Worm (Caenorhabditis elegans) whole organism, early embryonic: ENCODE measurements around the gene npr-16.

Experiments
- B0310.2 ChIP-seq: sonication (generic microtip); optimal IDR thresholded peaks from 2 replicates; lab custom pipeline; 2016; ENCODE audit warnings: mild to moderate bottlenecking, missing genetic modification characterization, missing compliant biosample characterization
- F13C5.2 ChIP-seq: sonication (generic microtip); optimal IDR thresholded peaks from 2 replicates; lab custom pipeline; 2017; ENCODE audit warnings: mild to moderate bottlenecking, missing genetic modification characterization, inconsistent platforms, missing compliant biosample characterization
- aly-1 ChIP-seq: sonication (generic microtip); optimal IDR thresholded peaks from 2 replicates; lab custom pipeline; 2016; ENCODE audit warnings: missing genetic modification characterization, missing compliant biosample characterization
- ama-1 ChIP-seq: fragments of 150-350 bp; optimal IDR thresholded peaks from 2 replicates; lab custom pipeline; 2014
- ceh-13 ChIP-seq: fragments of 200-800 bp; sonication (Bioruptor generic); optimal IDR thresholded peaks from 2 replicates; lab custom pipeline; 2018; ENCODE audit warnings: mild to moderate bottlenecking, missing genetic modification characterization, missing compliant biosample characterization
- ceh-36 ChIP-seq: sonication (generic microtip); optimal IDR thresholded peaks from 2 replicates; lab custom pipeline; 2016; ENCODE audit warnings: missing genetic modification characterization, inconsistent platforms, missing compliant biosample characterization
- ets-7 ChIP-seq: sonication (generic microtip); optimal IDR thresholded peaks from 2 replicates; lab custom pipeline; 2016; ENCODE audit warnings: missing genotype, missing genetic modification characterization, missing compliant biosample characterization
- flt-1 ChIP-seq: fragments of 200-800 bp; sonication (Bioruptor generic); IDR thresholded peaks from 2 replicates; pipeline ENCODE4 v1.3.6; 2022; ENCODE audit warnings: missing genetic modification characterization, missing compliant biosample characterization
- hmbx-1 ChIP-seq: sonication (generic microtip); optimal IDR thresholded peaks from 2 replicates; lab custom pipeline; 2016; ENCODE audit warnings: mild to moderate bottlenecking, missing genetic modification characterization, missing compliant biosample characterization
- hmg-4 ChIP-seq: fragments of 200-800 bp; sonication (Bioruptor generic); optimal IDR thresholded peaks from 2 replicates; lab custom pipeline; 2018; ENCODE audit warnings: mild to moderate bottlenecking, missing genetic modification characterization, missing compliant biosample characterization
- hnd-1 ChIP-seq: sonication (generic microtip); optimal IDR thresholded peaks from 2 replicates; lab custom pipeline; 2016; ENCODE audit warnings: missing genetic modification characterization, missing compliant biosample characterization
- pes-1 ChIP-seq: fragments of 200-800 bp; sonication (Bioruptor generic); IDR thresholded peaks from 2 replicates; pipeline ENCODE4 v1.3.6; 2022; ENCODE audit warnings: missing genetic modification reagents, missing genetic modification characterization, missing compliant biosample characterization
- scrt-1 ChIP-seq: fragments of 200-800 bp; sonication (Bioruptor generic); IDR thresholded peaks from 2 replicates; pipeline ENCODE4 v1.3.6; 2022; ENCODE audit warnings: missing genetic modification characterization, missing compliant biosample characterization
- sea-1 ChIP-seq: fragments of 200-800 bp; sonication (Bioruptor generic); conservative IDR thresholded peaks from 2 replicates; pipeline ENCODE4 v1.3.6; 2022; ENCODE audit warnings: missing genetic modification characterization, missing compliant biosample characterization
- tbx-11 ChIP-seq: fragments of 200-800 bp; sonication (Bioruptor generic); IDR thresholded peaks from 2 replicates; pipeline ENCODE4 v1.3.6; 2022; ENCODE audit warnings: missing genetic modification characterization, missing compliant biosample characterization
- tbx-37 ChIP-seq: fragments of 200-800 bp; sonication (Bioruptor generic); conservative IDR thresholded peaks from 2 replicates; pipeline ENCODE4 v1.3.6; 2022; ENCODE audit warnings: missing genetic modification reagents, missing genetic modification characterization, missing compliant biosample characterization
- tra-4 ChIP-seq: sonication (generic microtip); optimal IDR thresholded peaks from 2 replicates; lab custom pipeline; 2017; ENCODE audit warnings: missing genetic modification characterization, missing compliant biosample characterization

npr-16 gene

DNA sequence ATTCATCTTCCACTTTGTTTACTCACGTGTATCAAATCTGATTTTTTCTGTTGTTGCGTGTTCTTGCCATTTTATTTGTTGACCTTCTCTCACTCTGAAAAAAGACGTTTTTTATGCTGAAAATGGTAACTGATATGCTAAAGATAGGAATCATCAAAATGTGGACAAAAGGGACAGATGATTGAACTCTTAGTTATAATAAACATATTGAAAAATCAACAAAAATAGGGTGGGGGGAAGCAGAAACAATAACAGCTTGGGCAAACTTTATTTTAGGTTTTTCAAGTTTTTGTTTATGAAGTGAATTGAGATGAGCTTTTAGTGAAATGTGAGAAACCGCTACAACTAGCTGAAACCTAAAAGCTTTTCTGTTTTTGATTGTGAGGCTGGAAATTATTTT, 14.3 kb downstream of the npr-16 start, which contains the start of gene F56B6.6:
Gene F56B6.6 (minus strand): TSS at position 101 of the 400 bp plus-strand sequence.
- no peak for TF ChIP-seq hnd-1 (tag; lab: Kevin White, UChicago)
- no peak for TF ChIP-seq sea-1 (GFP tag; lab: Robert Waterston, UW)
- TF ChIP-seq B0310.2 (tag; lab: Kevin White, UChicago) = no peak
- TF ChIP-seq pes-1 (GFP tag; lab: Robert Waterston, UW) = no peak
- TF ChIP-seq tbx-37 (GFP tag; lab: Robert Waterston, UW) = no peak
- no peak for TF ChIP-seq ets-7
- no peak for TF ChIP-seq hmg-4 (GFP tag; lab: Kevin White, UChicago)

DNA sequence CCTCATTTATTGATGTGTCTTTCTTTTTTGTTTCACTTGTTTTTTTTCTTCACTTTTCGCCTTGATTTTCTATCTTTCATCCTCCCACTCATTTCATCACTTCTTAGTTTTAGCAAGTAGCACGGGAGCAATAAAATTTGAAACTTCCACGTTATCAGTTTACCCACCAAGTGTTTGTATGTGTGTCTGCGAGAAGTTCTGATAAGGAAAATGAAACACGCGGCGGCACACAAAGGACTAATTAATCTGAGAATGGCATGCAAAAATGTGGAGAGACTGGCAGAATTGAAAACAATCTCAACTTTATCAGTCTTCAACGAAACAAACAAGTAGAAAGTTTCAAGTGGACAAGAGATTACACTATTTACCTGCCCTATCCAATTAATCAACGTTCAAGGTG, 15.6 kb downstream of the npr-16 start:
- TF ChIP-seq pes-1 (GFP tag; lab: Robert Waterston, UW) (no peak), hmg-4 (GFP tag; lab: Kevin White, UChicago) (no peak), hmbx-1 (no peak), ceh-36 (no peak), F13C5.2 (tag; lab: Kevin White, UChicago) (no peak), sea-1 (GFP tag; lab: Robert Waterston, UW) (no peak), tra-4 (no peak), tbx-11 (no peak), hnd-1 (tag; lab: Kevin White, UChicago) (no peak), ceh-13 (no peak), aly-1 (tag; lab: Kevin White, UChicago) (no peak), flt-1 (GFP tag; lab: Robert Waterston, UW) (no peak), ama-1 (lab: Kevin White, UChicago) (no peak), tbx-37 (GFP tag; lab: Robert Waterston, UW) (no peak), ets-7 (no peak), scrt-1 (no peak), B0310.2 (tag; lab: Kevin White, UChicago) (no peak)

DNA sequence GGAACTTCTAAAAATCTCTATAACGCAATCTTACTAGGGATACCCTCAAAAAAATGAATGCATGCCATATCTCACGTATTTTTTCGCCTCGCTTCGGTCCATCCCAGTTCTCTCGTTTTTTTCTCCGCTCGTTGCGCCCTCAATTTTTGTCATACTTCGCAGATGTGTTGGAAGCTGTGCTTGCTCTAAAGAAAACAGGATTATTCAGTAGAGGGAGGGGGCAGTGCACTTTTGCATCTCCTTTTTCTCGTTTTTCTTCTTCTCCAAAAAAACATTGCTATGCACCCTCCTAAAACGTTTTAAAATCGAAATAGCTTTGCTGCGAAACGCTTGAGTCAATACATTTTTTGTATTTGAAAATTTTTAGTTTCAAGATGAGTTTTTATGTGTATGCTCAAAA, 16.9 kb downstream of the npr-16 start:
- no peak for TF ChIP-seq ceh-36
- no peak for TF ChIP-seq ceh-13
- no peak for TF ChIP-seq hnd-1 (tag; lab: Kevin White, UChicago)
- no peak for TF ChIP-seq scrt-1
- TF ChIP-seq tra-4 = no peak
- no peak for TF ChIP-seq B0310.2 (tag; lab: Kevin White, UChicago)
- no peak for TF ChIP-seq ets-7
- no peak for TF ChIP-seq aly-1 (tag; lab: Kevin White, UChicago)
- no peak for TF ChIP-seq ama-1 (lab: Kevin White, UChicago)
- TF ChIP-seq F13C5.2 (tag; lab: Kevin White, UChicago) = no peak
- no peak for TF ChIP-seq hmg-4 (GFP tag; lab: Kevin White, UChicago)
- no peak for TF ChIP-seq sea-1 (GFP tag; lab: Robert Waterston, UW)
- TF ChIP-seq hmbx-1 = no peak
- TF ChIP-seq tbx-37 (GFP tag; lab: Robert Waterston, UW) = no peak
- TF ChIP-seq pes-1 (GFP tag; lab: Robert Waterston, UW) = no peak
- TF ChIP-seq flt-1 (GFP tag; lab: Robert Waterston, UW) = no peak
- TF ChIP-seq tbx-11 = no peak

DNA sequence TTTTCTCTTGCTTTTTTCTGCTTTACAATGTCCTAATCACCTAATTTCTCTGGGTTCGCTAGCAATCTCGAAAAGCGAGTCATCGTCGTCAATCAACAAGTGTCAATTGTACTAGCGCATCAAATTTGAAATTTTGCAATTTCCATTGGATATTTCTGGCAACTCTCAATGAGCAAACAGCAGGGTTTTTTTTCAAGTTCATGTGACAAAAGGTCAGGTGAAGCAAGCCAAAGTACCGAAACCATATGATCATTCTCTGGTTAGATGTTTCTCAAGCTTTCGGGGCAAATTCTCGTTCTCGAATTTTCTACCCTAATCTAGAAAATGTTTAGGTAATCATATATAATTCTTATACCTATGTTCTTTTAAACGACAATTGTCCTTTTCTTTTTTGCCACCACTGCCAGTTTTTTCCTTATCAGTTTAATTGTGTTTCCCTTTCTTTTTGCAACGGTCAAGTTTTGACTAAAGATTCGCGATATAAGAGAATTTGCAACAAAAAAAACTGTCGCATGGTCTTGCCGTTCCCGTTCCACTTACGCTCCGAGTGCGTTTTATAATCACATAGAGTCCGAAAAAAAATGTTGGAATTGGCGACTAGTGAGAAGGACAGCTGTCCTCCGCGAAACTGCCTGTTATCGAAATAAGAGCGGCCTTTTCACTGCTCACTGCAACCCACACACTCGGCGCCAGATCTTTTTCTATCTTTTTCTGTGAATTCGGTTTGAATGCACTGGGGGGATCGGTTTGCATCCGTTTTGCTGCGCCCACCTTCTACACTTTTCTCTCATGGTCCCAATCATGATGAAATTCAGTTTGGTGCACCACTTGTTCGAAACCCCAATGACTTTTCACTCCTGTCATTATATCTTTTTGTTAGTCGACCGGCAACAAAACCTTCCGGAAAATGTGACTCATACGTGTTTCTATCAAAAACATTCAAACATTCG, 18.0 kb downstream of the npr-16 start:
- TF ChIP-seq ceh-13 (no peak), ceh-36 (no peak), scrt-1 (no peak)

DNA sequence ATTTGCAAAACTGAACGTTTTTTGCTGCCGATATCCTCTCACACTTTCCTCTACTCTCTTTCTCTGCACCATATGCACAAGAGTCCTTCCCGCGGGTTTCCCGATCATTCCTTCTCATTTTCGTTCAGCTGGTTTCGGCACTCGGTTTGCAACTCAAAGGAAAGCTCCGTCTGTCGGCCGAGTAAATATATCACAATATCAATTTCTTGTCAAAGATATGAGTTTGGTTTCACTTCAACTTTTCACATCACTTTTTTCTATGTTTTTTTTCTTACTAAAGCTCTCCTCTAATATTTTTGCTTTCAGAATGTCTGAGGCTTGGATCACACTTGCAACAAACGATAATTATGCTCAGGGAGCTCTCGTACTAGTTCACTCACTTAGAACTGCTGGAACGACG, 18.7 kb downstream of the npr-16 start, which contains the start of gene gyg-1:
Gene gyg-1 (plus strand): TSS at position 301 of the 400 bp plus-strand sequence.
- TF ChIP-seq F13C5.2 (tag; lab: Kevin White, UChicago) (no peak), ceh-13 (no peak), ama-1 (lab: Kevin White, UChicago) (no peak), aly-1 (tag; lab: Kevin White, UChicago) (no peak), B0310.2 (tag; lab: Kevin White, UChicago) (no peak), pes-1 (GFP tag; lab: Robert Waterston, UW) (no peak), hnd-1 (tag; lab: Kevin White, UChicago) (no peak), hmg-4 (GFP tag; lab: Kevin White, UChicago) (no peak), scrt-1 (no peak), ceh-36 (no peak), flt-1 (GFP tag; lab: Robert Waterston, UW) (no peak), tbx-11 (no peak), tra-4 (no peak), ets-7 (no peak), sea-1 (GFP tag; lab: Robert Waterston, UW) (no peak), hmbx-1 (no peak), tbx-37 (GFP tag; lab: Robert Waterston, UW) (no peak)

DNA sequence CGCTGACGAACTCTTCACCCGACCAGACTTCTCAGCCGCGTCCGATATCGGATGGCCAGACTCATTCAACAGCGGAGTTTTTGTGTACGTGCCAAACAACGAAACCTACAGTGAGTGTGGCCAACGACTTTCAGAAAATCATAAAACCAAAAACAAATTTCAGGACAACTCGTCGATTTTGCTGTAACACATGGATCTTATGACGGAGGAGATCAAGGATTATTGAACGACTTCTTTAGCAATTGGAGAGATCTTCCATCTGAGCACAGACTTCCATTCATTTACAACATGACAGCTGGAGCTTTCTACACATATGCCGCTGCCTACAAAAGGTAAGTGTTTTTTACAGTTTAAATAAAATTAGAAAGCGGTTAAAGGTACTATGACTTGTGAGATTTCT, 19.5 kb downstream of the npr-16 start:
- no peak for TF ChIP-seq tra-4
- TF ChIP-seq F13C5.2 (tag; lab: Kevin White, UChicago) = no peak
- TF ChIP-seq hnd-1 (tag; lab: Kevin White, UChicago) = no peak

DNA sequence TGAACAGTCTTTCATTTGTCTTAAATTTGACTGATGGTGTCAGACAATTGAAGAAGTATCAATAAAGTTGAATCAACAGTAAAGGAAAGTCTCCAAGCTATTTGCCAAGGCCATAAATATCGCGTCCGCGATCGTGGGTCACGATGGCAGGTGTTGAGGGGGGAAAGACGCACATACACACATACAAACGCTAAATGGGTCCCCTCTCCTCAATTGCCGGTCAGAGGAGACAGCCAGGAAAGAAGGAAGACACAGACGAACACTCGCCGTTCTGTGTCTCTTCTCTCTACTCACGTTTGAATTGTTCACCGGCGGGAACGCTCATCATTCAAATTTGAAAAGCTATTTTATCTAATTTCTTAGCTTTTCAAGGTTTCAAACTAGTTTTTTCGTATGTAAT, 22.3 kb downstream of the npr-16 start:
- TF ChIP-seq tbx-11 (no peak), ceh-36 (no peak), flt-1 (GFP tag; lab: Robert Waterston, UW) (no peak), hnd-1 (tag; lab: Kevin White, UChicago) (no peak), tbx-37 (GFP tag; lab: Robert Waterston, UW) (no peak), aly-1 (tag; lab: Kevin White, UChicago) (no peak), ets-7 (no peak), scrt-1 (no peak), F13C5.2 (tag; lab: Kevin White, UChicago) (no peak), hmg-4 (GFP tag; lab: Kevin White, UChicago) (no peak), ama-1 (lab: Kevin White, UChicago) (no peak), pes-1 (GFP tag; lab: Robert Waterston, UW) (no peak), ceh-13 (no peak), sea-1 (GFP tag; lab: Robert Waterston, UW) (no peak), hmbx-1 (no peak), B0310.2 (tag; lab: Kevin White, UChicago) (no peak), tra-4 (no peak)
